Fruit fly (Drosophila melanogaster): ENCODE measurements around the gene CG12746.

CG12746 gene

DNA sequence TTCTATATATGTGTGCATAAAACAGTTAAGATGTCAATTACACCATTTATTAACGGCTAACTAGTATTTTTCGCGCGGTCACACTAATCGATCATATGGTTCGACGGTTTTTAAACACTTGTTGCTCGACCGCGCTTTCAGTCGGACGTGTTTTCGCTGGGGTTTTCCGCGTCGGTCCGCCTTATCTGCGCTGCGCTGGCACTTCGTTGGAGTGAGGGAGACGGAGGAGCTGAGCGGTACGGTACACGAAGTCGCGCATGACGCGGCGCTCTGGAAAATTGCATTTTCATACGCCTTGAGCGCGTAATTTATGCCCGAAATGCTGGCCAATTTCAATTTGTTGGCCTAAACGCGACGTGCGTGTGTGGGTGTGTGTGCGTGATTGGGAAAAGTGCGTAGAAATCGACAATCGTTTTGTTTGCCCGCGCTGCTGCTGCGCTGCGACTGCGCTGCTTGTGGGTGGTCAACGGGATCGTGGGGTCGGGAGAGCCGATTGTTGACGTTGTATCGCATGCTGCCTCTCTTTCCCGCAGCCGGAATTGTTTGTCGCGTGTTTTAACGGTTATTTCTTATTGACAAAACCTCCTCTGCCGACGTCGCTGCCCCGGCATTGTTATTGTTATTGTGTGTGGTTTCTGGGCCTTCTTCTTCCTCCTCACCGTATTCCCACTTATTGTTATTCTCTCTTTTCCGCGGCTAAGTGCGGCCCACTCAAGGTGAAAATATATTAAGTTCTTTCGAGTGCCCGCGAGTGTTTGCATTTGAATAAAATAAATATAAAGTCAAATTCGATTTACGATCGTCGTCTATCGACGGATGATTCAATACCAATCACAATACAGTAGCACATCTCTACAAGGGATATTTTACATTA lies 47.4 kb upstream of the CG12746 start, which contains the start of gene Itpr (continued):
- no peak for TF ChIP-seq esg (GFP tag; conservative IDR thresholded peaks at IDR 0.05)
- TF ChIP-seq CG10209 (GFP tag; optimal IDR thresholded peaks at IDR 0.05): no peak
- no peak for TF ChIP-seq pita (GFP tag; optimal IDR thresholded peaks at IDR 0.05)
- no peak for TF ChIP-seq CG13894 (tag; optimal IDR thresholded peaks at IDR 0.05)
- TF ChIP-seq CG13624 (GFP tag; optimal IDR thresholded peaks at IDR 0.05): no peak
- 0 out of 3 replicates have a peak, but pooled peaks have one; percentile 12 for TF ChIP-seq CG17361 (GFP tag; IDR thresholded peaks at IDR 0.05)
- TF ChIP-seq CG10462 (GFP tag; optimal IDR thresholded peaks at IDR 0.05): peak; percentile 3
- no peak for TF ChIP-seq hth (optimal IDR thresholded peaks at IDR 0.05)
- TF ChIP-seq CG12942 (GFP tag; optimal IDR thresholded peaks at IDR 0.05): no peak
- peak; percentile 5 for TF ChIP-seq ac (GFP tag; optimal IDR thresholded peaks at IDR 0.05)
- no peak for TF ChIP-seq Ada2b (GFP tag; IDR thresholded peaks at IDR 0.05)
- TF ChIP-seq caup (GFP tag; optimal IDR thresholded peaks at IDR 0.05; ENCODE audit: severe bottlenecking): peak; percentile 15
- no peak for TF ChIP-seq CG14050 (GFP tag; IDR thresholded peaks at IDR 0.05)
- TF ChIP-seq CG8290 (GFP tag; optimal IDR thresholded peaks at IDR 0.05): no peak
- TF ChIP-seq CG8290 (tag; optimal IDR thresholded peaks at IDR 0.05): no peak
- peak; percentile 25 for TF ChIP-seq CG2875 (GFP tag; optimal IDR thresholded peaks at IDR 0.05)
- TF ChIP-seq Aef1 (GFP tag; IDR thresholded peaks at IDR 0.05): 0 out of 3 replicates have a peak, but pooled peaks have one; percentile 21
- TF ChIP-seq shn (GFP tag; optimal IDR thresholded peaks at IDR 0.05): no peak
- TF ChIP-seq CG5180 (GFP tag; optimal IDR thresholded peaks at IDR 0.05): no peak
- TF ChIP-seq NfI (GFP tag; optimal IDR thresholded peaks at IDR 0.05): no peak
- TF ChIP-seq CG4617 (GFP tag; optimal IDR thresholded peaks at IDR 0.05; ENCODE audit: borderline replicate concordance): no peak
- no peak for TF ChIP-seq CG6175 (GFP tag; IDR thresholded peaks at IDR 0.05)
- TF ChIP-seq CG8765 (GFP tag; IDR thresholded peaks at IDR 0.05): no peak
- no peak for TF ChIP-seq CG1233 (GFP tag; optimal IDR thresholded peaks at IDR 0.05)
- no peak for TF ChIP-seq Dad (GFP tag; optimal IDR thresholded peaks at IDR 0.05)
- TF ChIP-seq B-H1 (GFP tag; IDR thresholded peaks at IDR 0.05): no peak
- TF ChIP-seq kni (GFP tag; optimal IDR thresholded peaks at IDR 0.05): peak; percentile 59
- no peak for TF ChIP-seq CG32767 (GFP tag; IDR thresholded peaks at IDR 0.05)
- no peak for TF ChIP-seq ara (GFP tag; IDR thresholded peaks at IDR 0.05)
- no peak for TF ChIP-seq fd102C (GFP tag; optimal IDR thresholded peaks at IDR 0.05)
- no peak for TF ChIP-seq slbo (GFP tag; IDR thresholded peaks at IDR 0.05)
- TF ChIP-seq CG6765 (GFP tag; optimal IDR thresholded peaks at IDR 0.05): no peak
- TF ChIP-seq CG30431 (GFP tag; optimal IDR thresholded peaks at IDR 0.05): no peak
- peak; percentile 28 for TF ChIP-seq HmgZ (tag; optimal IDR thresholded peaks at IDR 0.05)
- no peak for TF ChIP-seq zfh2 (GFP tag; optimal IDR thresholded peaks at IDR 0.05)
- 0 out of 2 replicates have a peak, but pooled peaks have one; percentile 17 for TF ChIP-seq onecut (GFP tag; IDR thresholded peaks at IDR 0.05)
- no peak for TF ChIP-seq CG10274 (GFP tag; optimal IDR thresholded peaks at IDR 0.05)
- TF ChIP-seq so (GFP tag; IDR thresholded peaks at IDR 0.05): no peak
- no peak for TF ChIP-seq Kr (GFP tag; optimal IDR thresholded peaks at IDR 0.05)
- no peak for TF ChIP-seq Dip3 (GFP tag; optimal IDR thresholded peaks at IDR 0.05)
- TF ChIP-seq MTF-1 (GFP tag; optimal IDR thresholded peaks at IDR 0.05; ENCODE audit: borderline replicate concordance): no peak
- TF ChIP-seq ro (GFP tag; IDR thresholded peaks at IDR 0.05): no peak
- TF ChIP-seq crc (GFP tag; optimal IDR thresholded peaks at IDR 0.05): no peak
- no peak for TF ChIP-seq NC2β (GFP tag; optimal IDR thresholded peaks at IDR 0.05)
- TF ChIP-seq gro (GFP tag; optimal IDR thresholded peaks at IDR 0.05): no peak
- no peak for TF ChIP-seq CG12299 (tag; optimal IDR thresholded peaks at IDR 0.05)
- peak; percentile 59 for TF ChIP-seq CG8478 (optimal IDR thresholded peaks at IDR 0.05)
- TF ChIP-seq Hmx (GFP tag; optimal IDR thresholded peaks at IDR 0.05): no peak
- TF ChIP-seq croc (GFP tag; conservative IDR thresholded peaks at IDR 0.05): no peak
- no peak for TF ChIP-seq cato (GFP tag; optimal IDR thresholded peaks at IDR 0.05; ENCODE audit: borderline replicate concordance)
- no peak for TF ChIP-seq chm (GFP tag; IDR thresholded peaks at IDR 0.05)

Data from whole organism, embryonic.